Worm (Caenorhabditis elegans): ENCODE results near the gene aly-1.
A peak's percentile ranks its signal among the peaks of the same experiment; 100 is the strongest.

The aly-1 gene

ce11 chrIV:9078469-9078868, 30.3 kb upstream of the aly-1 start, which contains the start of gene mans-4:
Gene mans-4 (minus strand): TSS chrIV:9078569.
- TF ChIP-seq unc-39 (tag; optimal IDR thresholded peaks at IDR 0.05), result no peak
- no peak for TF ChIP-seq ZK546.5 (tag; optimal IDR thresholded peaks at IDR 0.05)
- TF ChIP-seq eor-1 (tag; optimal IDR thresholded peaks at IDR 0.05), result no peak
- no peak for TF ChIP-seq lin-39 (tag; optimal IDR thresholded peaks at IDR 0.05)
- TF ChIP-seq elt-1 (tag; optimal IDR thresholded peaks at IDR 0.05), result no peak
- TF ChIP-seq egl-5 (tag; optimal IDR thresholded peaks at IDR 0.05), result no peak
- no peak for TF ChIP-seq nhr-12 (tag; optimal IDR thresholded peaks at IDR 0.05)
- no peak for TF ChIP-seq mdl-1 (tag; optimal IDR thresholded peaks at IDR 0.05)
- no peak for TF ChIP-seq hmg-11 (tag; optimal IDR thresholded peaks at IDR 0.05)
- no peak for TF ChIP-seq jun-1 (tag; optimal IDR thresholded peaks at IDR 0.05)
- TF ChIP-seq ztf-4 (tag; optimal IDR thresholded peaks at IDR 0.05), result no peak
- no peak for TF ChIP-seq egl-27 (tag; optimal IDR thresholded peaks at IDR 0.05)
- TF ChIP-seq ceh-82 (tag; optimal IDR thresholded peaks at IDR 0.05), result no peak
- TF ChIP-seq nhr-28 (tag; optimal IDR thresholded peaks at IDR 0.05), result no peak
- TF ChIP-seq nhr-67 (tag; optimal IDR thresholded peaks at IDR 0.05), result no peak
- TF ChIP-seq ama-1 (optimal IDR thresholded peaks at IDR 0.05), result no peak

- peak; percentile 70 for TF ChIP-seq egl-5 (tag; optimal IDR thresholded peaks at IDR 0.05)
- TF ChIP-seq zag-1 (tag; optimal IDR thresholded peaks at IDR 0.05), result no peak
- TF ChIP-seq tbx-2 (tag; optimal IDR thresholded peaks at IDR 0.05), result no peak
- no peak for TF ChIP-seq daf-12 (tag; optimal IDR thresholded peaks at IDR 0.05)
- no peak for TF ChIP-seq nhr-237 (tag; optimal IDR thresholded peaks at IDR 0.05)
These were observed 29.4 kb upstream of the aly-1 start for ce11 chrIV:9079330-9079729.

ce11 chrIV:9080201-9080600, 28.5 kb upstream of the aly-1 start:
- TF ChIP-seq nfya-1 (tag; optimal IDR thresholded peaks at IDR 0.05; ENCODE audit: insufficient read depth), result peak; percentile 7
- TF ChIP-seq aly-2 (tag; optimal IDR thresholded peaks at IDR 0.05), result no peak
- TF ChIP-seq egl-5 (tag; optimal IDR thresholded peaks at IDR 0.05), result peak; percentile 59

- no peak for TF ChIP-seq lsy-12 (tag; optimal IDR thresholded peaks at IDR 0.05)
- TF ChIP-seq fkh-2 (tag; optimal IDR thresholded peaks at IDR 0.05), result no peak
- no peak for TF ChIP-seq nhr-11 (tag; optimal IDR thresholded peaks at IDR 0.05)
- no peak for TF ChIP-seq eor-1 (tag; optimal IDR thresholded peaks at IDR 0.05)
- TF ChIP-seq ceh-9 (tag; optimal IDR thresholded peaks at IDR 0.05), result no peak
- no peak for TF ChIP-seq nhr-77 (tag; optimal IDR thresholded peaks at IDR 0.05)
- TF ChIP-seq ceh-16 (tag; optimal IDR thresholded peaks at IDR 0.05), result no peak
- no peak for TF ChIP-seq lin-15B (tag; optimal IDR thresholded peaks at IDR 0.05)
- TF ChIP-seq pqm-1 (tag; optimal IDR thresholded peaks at IDR 0.05), result no peak
- TF ChIP-seq unc-39 (tag; optimal IDR thresholded peaks at IDR 0.05), result no peak
These were observed 26.7 kb upstream of the aly-1 start, which contains the start of gene twk-8 for ce11 chrIV:9082055-9082454. Gene twk-8 (plus strand): TSS chrIV:9082355.

- TF ChIP-seq egl-5 (tag; optimal IDR thresholded peaks at IDR 0.05) (peak; percentile 2), fkh-2 (tag; optimal IDR thresholded peaks at IDR 0.05) (no peak)
These were observed 20.4 kb upstream of the aly-1 start, which contains the start of gene msa-1 for ce11 chrIV:9088294-9088693. Gene msa-1 (plus strand): TSS chrIV:9088594.

ce11 chrIV:9090538-9091195, 18.1 kb upstream of the aly-1 start:
- TF ChIP-seq nhr-237 (tag; optimal IDR thresholded peaks at IDR 0.05) (no peak), nhr-25 (tag; optimal IDR thresholded peaks at IDR 0.05) (peak; percentile 42), ama-1 (optimal IDR thresholded peaks at IDR 0.05) (peak; percentile 6), egl-5 (tag; optimal IDR thresholded peaks at IDR 0.05) (no peak), elt-1 (tag; optimal IDR thresholded peaks at IDR 0.05) (peak; percentile 12), elt-3 (tag; optimal IDR thresholded peaks at IDR 0.05) (no peak), zag-1 (tag; optimal IDR thresholded peaks at IDR 0.05) (no peak), nhr-11 (tag; optimal IDR thresholded peaks at IDR 0.05) (no peak), fkh-10 (GFP tag; optimal IDR thresholded peaks at IDR 0.05) (no peak)
